Worm (Caenorhabditis elegans): ENCODE data around the gene F35G2.5.

DNA sequence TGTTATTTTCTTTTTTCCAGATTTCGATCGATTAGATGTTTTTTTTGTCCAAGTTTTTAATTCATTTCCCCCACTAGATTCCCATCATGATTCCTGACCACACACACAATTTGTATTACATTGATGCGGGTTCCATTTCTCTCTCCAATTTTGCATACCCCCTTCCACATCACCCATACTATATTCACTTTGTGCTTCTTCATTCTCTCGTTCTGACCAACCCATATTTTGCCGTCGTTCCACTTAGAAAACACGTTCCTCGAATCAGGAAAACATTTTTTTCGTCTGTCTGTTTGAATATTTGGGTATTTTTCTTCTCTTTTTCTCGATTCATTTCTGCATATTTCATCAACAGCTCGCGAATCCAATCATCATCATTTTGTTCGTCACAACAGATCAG is 12.0 kb upstream of the F35G2.5 start:
- TF ChIP-seq ztf-4 (tag; optimal IDR thresholded peaks at IDR 0.05) (no peak), mdl-1 (tag; optimal IDR thresholded peaks at IDR 0.05) (no peak), unc-62 (GFP tag; optimal IDR thresholded peaks at IDR 0.05) (no peak), blmp-1 (tag; optimal IDR thresholded peaks at IDR 0.05; ENCODE audit: insufficient read depth) (no peak), R02D3.7 (tag; optimal IDR thresholded peaks at IDR 0.05) (no peak), snpc-4 (tag; optimal IDR thresholded peaks at IDR 0.05) (no peak)
